Worm (Caenorhabditis elegans) whole organism, young adult: ENCODE results near the gene C31H1.1.
A peak's percentile ranks its signal among the peaks of the same experiment; 100 is the strongest.

ENCODE experiments used
- B0261.1 ChIP-seq: sonication (generic microtip); optimal IDR thresholded peaks from 2 replicates; lab custom pipeline; 2016; ENCODE audit warnings: mild to moderate bottlenecking, missing genetic modification characterization, moderate library complexity, missing compliant biosample characterization
- B0336.3 ChIP-seq: fragments of 200-800 bp; sonication (Bioruptor generic); IDR thresholded peaks from 2 replicates; pipeline ENCODE4 v1.3.6; 2022; ENCODE audit warnings: missing genetic modification characterization, missing compliant biosample characterization
- F10E7.11 ChIP-seq: sonication (generic microtip); optimal IDR thresholded peaks from 2 replicates; lab custom pipeline; 2017; ENCODE audit warnings: mild to moderate bottlenecking, missing genetic modification characterization, moderate library complexity, missing compliant biosample characterization
- Y67H2A.10 ChIP-seq: fragments of 200-800 bp; sonication (Bioruptor generic); conservative IDR thresholded peaks from 2 replicates; pipeline ENCODE4 v1.3.6; 2022; ENCODE audit warnings: missing genetic modification reagents, missing genetic modification characterization, missing compliant biosample characterization
- ZK185.1 ChIP-seq: sonication (generic microtip); optimal IDR thresholded peaks from 2 replicates; lab custom pipeline; 2016; ENCODE audit warnings: mild to moderate bottlenecking, missing genetic modification characterization, missing compliant biosample characterization; ENCODE audit not compliant: poor library complexity, severe bottlenecking
- ama-1 ChIP-seq, 3 experiments: fragments of 150-350 bp in 1 of 3; sonication (generic microtip) in 2 of 3; optimal IDR thresholded peaks; 2 replicates each; lab custom pipeline; 2014 to 2018; ENCODE audit warnings: missing biosample characterization in 2 of 3, missing genetic modification characterization in 2 of 3, missing genetic modification reagents in 2 of 3
- attf-3 ChIP-seq: fragments of 200-800 bp; sonication (Bioruptor generic); conservative IDR thresholded peaks from 2 replicates; pipeline ENCODE4 v1.3.6; 2022; ENCODE audit warnings: missing genetic modification reagents, missing genetic modification characterization, missing compliant biosample characterization
- attf-5 ChIP-seq: fragments of 200-800 bp; sonication (Bioruptor generic); optimal IDR thresholded peaks from 2 replicates; lab custom pipeline; 2018; ENCODE audit warnings: mild to moderate bottlenecking, missing genetic modification characterization, missing compliant biosample characterization
- ccch-3 ChIP-seq: fragments of 200-800 bp; sonication (Bioruptor generic); optimal IDR thresholded peaks from 2 replicates; lab custom pipeline; 2018; ENCODE audit warnings: mild to moderate bottlenecking, missing genetic modification characterization, missing compliant biosample characterization
- cebp-2 ChIP-seq: fragments of 200-800 bp; sonication (Bioruptor generic); IDR thresholded peaks from 2 replicates; pipeline ENCODE4 v1.3.6; 2022; ENCODE audit warnings: missing genetic modification characterization, missing compliant biosample characterization
- die-1 ChIP-seq: sonication (generic microtip); optimal IDR thresholded peaks from 2 replicates; lab custom pipeline; 2016; ENCODE audit warnings: missing genotype, mild to moderate bottlenecking, missing genetic modification characterization, missing compliant biosample characterization
- dox-1 ChIP-seq: fragments of 200-800 bp; sonication (Bioruptor generic); IDR thresholded peaks from 2 replicates; pipeline ENCODE4 v1.3.6; 2022; ENCODE audit warnings: missing genetic modification reagents, missing genetic modification characterization, missing compliant biosample characterization
- dpff-1 ChIP-seq: sonication (generic microtip); optimal IDR thresholded peaks from 2 replicates; lab custom pipeline; 2017; ENCODE audit warnings: mild to moderate bottlenecking, missing genetic modification characterization, missing compliant biosample characterization
- egl-44 ChIP-seq: fragments of 200-800 bp; sonication (Bioruptor generic); IDR thresholded peaks from 2 replicates; pipeline ENCODE4 v1.3.6; 2022; ENCODE audit warnings: missing genetic modification reagents, missing genetic modification characterization, missing compliant biosample characterization
- ets-4 ChIP-seq: fragments of 200-800 bp; sonication (Bioruptor generic); optimal IDR thresholded peaks from 2 replicates; lab custom pipeline; 2018; ENCODE audit warnings: mild to moderate bottlenecking, missing genetic modification characterization, missing compliant biosample characterization
- hlh-12 ChIP-seq: sonication (generic microtip); optimal IDR thresholded peaks from 2 replicates; lab custom pipeline; 2016; ENCODE audit warnings: missing genetic modification characterization, missing compliant biosample characterization
- hrde-1 ChIP-seq: sonication (generic microtip); optimal IDR thresholded peaks from 2 replicates; lab custom pipeline; 2016; ENCODE audit warnings: missing genetic modification characterization, mild to moderate bottlenecking, missing compliant biosample characterization, moderate library complexity, missing genotype, missing genetic modification reagents, borderline replicate concordance
- hsf-1 ChIP-seq: fragments of 200-800 bp; sonication (Bioruptor generic); IDR thresholded peaks from 2 replicates; pipeline ENCODE4 v1.3.6; 2022; ENCODE audit warnings: missing genetic modification reagents, missing genetic modification characterization, missing compliant biosample characterization
- let-526 ChIP-seq: fragments of 200-800 bp; sonication (Bioruptor generic); IDR thresholded peaks from 2 replicates; pipeline ENCODE4 v1.3.6; 2022; ENCODE audit warnings: missing genetic modification reagents, missing genetic modification characterization, missing compliant biosample characterization
- madf-6 ChIP-seq: fragments of 200-800 bp; sonication (Bioruptor generic); IDR thresholded peaks from 2 replicates; pipeline ENCODE4 v1.3.6; 2022; ENCODE audit warnings: missing genetic modification reagents, missing genetic modification characterization, missing compliant biosample characterization
- mes-4 ChIP-seq: sonication (generic microtip); optimal IDR thresholded peaks from 2 replicates; lab custom pipeline; 2016; ENCODE audit warnings: missing genotype, missing genetic modification characterization, missing compliant biosample characterization
- nfyb-1 ChIP-seq: fragments of 200-800 bp; sonication (Bioruptor generic); IDR thresholded peaks from 2 replicates; pipeline ENCODE4 v1.3.6; 2022; ENCODE audit warnings: missing genetic modification reagents, missing genetic modification characterization, missing compliant biosample characterization
- pha-4 ChIP-seq: fragments of 150-350 bp; sonication (generic microtip); optimal IDR thresholded peaks from 2 replicates; lab custom pipeline; 2014; ENCODE audit warnings: missing biosample characterization, missing genetic modification reagents, missing genetic modification characterization
- repo-1 ChIP-seq: sonication (generic microtip); optimal IDR thresholded peaks from 2 replicates; lab custom pipeline; 2017; ENCODE audit warnings: mild to moderate bottlenecking, missing genetic modification characterization, missing compliant biosample characterization
- snpc-3.4 ChIP-seq: sonication (generic microtip); optimal IDR thresholded peaks from 2 replicates; lab custom pipeline; 2017; ENCODE audit warnings: missing genetic modification characterization, mild to moderate bottlenecking, missing compliant biosample characterization, antibody characterized with exemption, moderate library complexity, missing genotype, missing genetic modification reagents
- snpc-4 ChIP-seq, 5 experiments: fragments of 150-350 bp in 1 of 5; sonication (generic microtip) in 4 of 5; optimal IDR thresholded peaks; 2 replicates each; lab custom pipeline; 2014 to 2018; ENCODE audit warnings: missing genetic modification characterization in 5 of 5, missing biosample characterization in 3 of 5, antibody characterized with exemption in 2 of 5, mild to moderate bottlenecking in 2 of 5, missing compliant biosample characterization in 2 of 5, missing genotype in 2 of 5, moderate library complexity in 2 of 5, missing genetic modification reagents in 1 of 5
- sptf-2 ChIP-seq: fragments of 200-800 bp; sonication (Bioruptor generic); optimal IDR thresholded peaks from 2 replicates; lab custom pipeline; 2018; ENCODE audit warnings: mild to moderate bottlenecking, missing genetic modification characterization, missing compliant biosample characterization
- unc-62 ChIP-seq: fragments of 150-350 bp; optimal IDR thresholded peaks from 2 replicates; lab custom pipeline; 2014; ENCODE audit warnings: missing biosample characterization, missing genetic modification reagents, missing genetic modification characterization
- xnd-1 ChIP-seq: sonication (generic microtip); optimal IDR thresholded peaks from 2 replicates; lab custom pipeline; 2016; ENCODE audit warnings: missing genotype, missing genetic modification reagents, missing genetic modification characterization, missing compliant biosample characterization
- zfh-2 ChIP-seq: fragments of 200-800 bp; sonication (Bioruptor generic); conservative IDR thresholded peaks from 2 replicates; pipeline ENCODE4 v1.3.6; 2022; ENCODE audit warnings: missing genetic modification reagents, missing genetic modification characterization, missing compliant biosample characterization
- ztf-18 ChIP-seq: sonication (generic microtip); optimal IDR thresholded peaks from 2 replicates; lab custom pipeline; 2016; ENCODE audit warnings: missing genotype, mild to moderate bottlenecking, missing genetic modification characterization, missing compliant biosample characterization
- ztf-25 ChIP-seq: fragments of 200-800 bp; sonication (Bioruptor generic); IDR thresholded peaks from 2 replicates; pipeline ENCODE4 v1.3.6; 2022; ENCODE audit warnings: missing genetic modification reagents, missing genetic modification characterization, missing compliant biosample characterization

C31H1.1 gene

DNA sequence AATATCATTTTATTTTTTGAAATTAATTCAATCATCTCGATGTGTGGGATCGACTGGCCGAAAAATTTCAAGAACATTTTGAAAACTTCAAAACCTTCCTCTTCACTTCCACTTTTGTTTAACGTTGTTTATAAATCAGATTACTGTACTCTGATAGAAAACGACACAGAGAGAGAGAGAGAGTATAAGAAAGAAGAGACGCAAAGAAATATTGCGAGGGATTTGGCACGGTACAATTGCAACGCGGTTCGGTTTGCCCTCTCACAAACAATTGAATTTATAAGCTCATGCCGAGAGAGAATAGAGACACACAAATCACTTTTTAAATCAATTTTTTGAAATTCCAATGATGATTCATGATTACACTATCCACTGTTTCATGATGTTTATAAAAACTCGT, 9.1 kb downstream of the C31H1.1 start:
- TF ChIP-seq repo-1 (no peak), attf-3 (no peak), ets-4 (GFP tag; lab: Kevin White, UChicago) (no peak), ccch-3 (GFP tag; lab: Kevin White, UChicago) (no peak), snpc-3.4 (no peak)

DNA sequence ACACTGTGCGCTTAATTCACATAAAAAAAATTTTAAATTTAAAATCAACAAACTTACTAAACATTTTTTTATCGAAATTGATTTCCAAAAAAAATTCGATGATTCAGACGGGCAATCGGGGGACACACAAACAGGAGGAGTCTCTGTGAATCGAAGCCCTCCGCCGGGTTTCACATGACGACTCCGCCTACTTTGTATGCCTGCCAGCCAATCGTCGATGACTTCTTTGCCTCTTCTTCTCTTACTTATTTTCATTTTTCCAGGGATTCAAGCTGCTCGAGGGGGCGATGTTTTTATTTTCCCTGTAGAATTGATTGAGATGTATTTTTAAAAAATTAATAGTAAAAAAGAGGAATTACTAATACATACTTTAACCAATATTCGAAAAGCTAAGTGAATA, 9.7 kb downstream of the C31H1.1 start, which contains the start of gene lntl-1:
Gene lntl-1 (minus strand): TSS at position 185 of the 400 bp plus-strand sequence.
- 0 out of 2 replicates have a peak, but pooled peaks have one; percentile 52 for TF ChIP-seq nfyb-1 (GFP tag; lab: Robert Waterston, UW)
- TF ChIP-seq B0336.3 (GFP tag; lab: Robert Waterston, UW): no peak

- TF ChIP-seq ZK185.1 (tag; lab: Kevin White, UChicago) (no peak), sptf-2 (GFP tag; lab: Kevin White, UChicago) (no peak), F10E7.11 (no peak), let-526 (GFP tag; lab: Robert Waterston, UW) (no peak), hsf-1 (GFP tag; lab: Robert Waterston, UW) (no peak), attf-5 (GFP tag; lab: Kevin White, UChicago) (no peak), pha-4 (tag; lab: Kevin White, UChicago) (no peak), egl-44 (GFP tag; lab: Robert Waterston, UW) (no peak), zfh-2 (GFP tag; lab: Robert Waterston, UW) (no peak), cebp-2 (GFP tag; lab: Robert Waterston, UW) (no peak), unc-62 (GFP tag; lab: Kevin White, UChicago) (no peak), Y67H2A.10 (GFP tag; lab: Robert Waterston, UW) (no peak), B0261.1 (tag; lab: Kevin White, UChicago) (no peak), ztf-25 (GFP tag; lab: Robert Waterston, UW) (no peak), dpff-1 (no peak), ztf-18 (no peak), xnd-1 (tag; lab: Kevin White, UChicago) (no peak), die-1 (tag; lab: Kevin White, UChicago) (no peak), hlh-12 (tag; lab: Kevin White, UChicago) (no peak), ama-1 (optimal IDR thresholded peaks at IDR 0.05; lab: Kevin White, UChicago) (no peak), ama-1 (GFP tag; optimal IDR thresholded peaks at IDR 0.05; lab: Kevin White, UChicago) (no peak)
Measured at ce11 chrIV:5809733-5810132, 12.5 kb downstream of the C31H1.1 start.

- TF ChIP-seq hrde-1 (tag; lab: Kevin White, UChicago): peak; percentile 71
- TF ChIP-seq mes-4 (tag; lab: Kevin White, UChicago): no peak
- 0 out of 2 replicates have a peak, but pooled peaks have one; percentile 20 for TF ChIP-seq hsf-1 (GFP tag; lab: Robert Waterston, UW)
- TF ChIP-seq snpc-4 (GFP tag; optimal IDR thresholded peaks at IDR 0.05; lab: Kevin White, UChicago): no peak
- TF ChIP-seq snpc-4 (tag; optimal IDR thresholded peaks at IDR 0.05; lab: Kevin White, UChicago): peak in 1 of 4 experiments; percentile 77
- TF ChIP-seq madf-6 (GFP tag; lab: Robert Waterston, UW): 0 out of 2 replicates have a peak, but pooled peaks have one; percentile 23
- no peak for TF ChIP-seq dox-1 (GFP tag; lab: Robert Waterston, UW)
- no peak for TF ChIP-seq nfyb-1 (GFP tag; lab: Robert Waterston, UW)
Measured at ce11 chrIV:5811079-5811622, 13.9 kb downstream of the C31H1.1 start.
